Worm (Caenorhabditis elegans) whole organism, mixed stage, embryonic: ENCODE data around the gene nhr-180.

ENCODE experiments used
- ceh-43 ChIP-seq: fragments of 200-800 bp; sonication (Bioruptor generic); optimal IDR thresholded peaks from 2 replicates; lab custom pipeline; 2018; ENCODE audit warnings: mild to moderate bottlenecking, missing genetic modification characterization, moderate library complexity, missing compliant biosample characterization
- elt-1 ChIP-seq: sonication (generic microtip); optimal IDR thresholded peaks from 2 replicates; lab custom pipeline; 2017; ENCODE audit warnings: missing genetic modification characterization, mild to moderate bottlenecking, missing compliant biosample characterization, antibody characterized with exemption, moderate library complexity, borderline replicate concordance; ENCODE audit not compliant: insufficient read depth
- lin-32 ChIP-seq: fragments of 200-800 bp; sonication (Bioruptor generic); optimal IDR thresholded peaks from 2 replicates; lab custom pipeline; 2018; ENCODE audit warnings: mild to moderate bottlenecking, missing genetic modification characterization, missing compliant biosample characterization
- mab-5 ChIP-seq: fragments of 150-350 bp; optimal IDR thresholded peaks from 2 replicates; lab custom pipeline; 2014; ENCODE audit warnings: missing biosample characterization, missing genetic modification characterization
- nhr-12 ChIP-seq: fragments of 150-350 bp; optimal IDR thresholded peaks from 2 replicates; lab custom pipeline; 2014; ENCODE audit warnings: missing biosample characterization, missing genetic modification characterization
- nhr-28 ChIP-seq: fragments of 150-350 bp; optimal IDR thresholded peaks from 2 replicates; lab custom pipeline; 2014; ENCODE audit warnings: missing biosample characterization, missing genetic modification characterization

ce11 chrV:667459-667858 is at the start of gene nhr-180:
- TF ChIP-seq nhr-12 (tag; lab: Kevin White, UChicago) (no peak), ceh-43 (GFP tag; lab: Kevin White, UChicago) (no peak), nhr-28 (no peak), lin-32 (GFP tag; lab: Kevin White, UChicago) (no peak), mab-5 (tag; lab: Kevin White, UChicago) (no peak), elt-1 (tag; lab: Kevin White, UChicago) (no peak)
